Worm (Caenorhabditis elegans): Measurements from ENCODE around the gene Y37H2A.12.

The Y37H2A.12 gene

DNA sequence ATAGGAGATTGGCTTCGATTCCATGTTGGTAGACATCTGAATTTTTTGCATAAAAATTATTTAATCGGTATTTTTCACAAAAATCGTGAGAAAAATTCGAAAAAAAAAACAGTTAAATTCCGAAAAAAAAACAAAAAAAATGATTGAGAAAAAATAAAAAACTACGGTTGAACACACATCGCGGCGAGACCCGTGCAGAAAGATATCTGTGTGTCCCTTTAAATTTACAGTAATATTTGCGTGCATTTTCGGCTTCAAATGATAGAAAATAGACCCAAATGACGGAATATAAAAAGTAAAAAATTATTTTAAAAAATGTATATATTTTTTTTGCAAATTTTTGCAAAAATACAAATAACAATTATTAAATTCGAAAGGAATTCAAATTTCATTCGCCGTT lies 6.8 kb upstream of the Y37H2A.12 start (continued):
- TF ChIP-seq F57A8.1 (GFP tag; optimal IDR thresholded peaks at IDR 0.05) (no peak), ztf-22 (GFP tag; optimal IDR thresholded peaks at IDR 0.05) (no peak), K12H6.12 (tag; optimal IDR thresholded peaks at IDR 0.05) (no peak), chd-7 (tag; optimal IDR thresholded peaks at IDR 0.05) (no peak), sea-2 (GFP tag; IDR thresholded peaks at IDR 0.05) (no peak), let-607 (tag; optimal IDR thresholded peaks at IDR 0.05) (no peak), F52B5.7 (tag; optimal IDR thresholded peaks at IDR 0.05) (no peak), ets-4 (GFP tag; optimal IDR thresholded peaks at IDR 0.05) (no peak), rpc-1 (optimal IDR thresholded peaks at IDR 0.05) (no peak), rpc-1 (tag; optimal IDR thresholded peaks at IDR 0.05) (no peak), F23B12.7 (tag; optimal IDR thresholded peaks at IDR 0.05; ENCODE audit: insufficient read depth) (no peak), ccch-3 (GFP tag; optimal IDR thresholded peaks at IDR 0.05) (no peak), nfya-1 (tag; optimal IDR thresholded peaks at IDR 0.05; ENCODE audit: borderline replicate concordance, insufficient read depth) (no peak), ztf-3 (GFP tag; optimal IDR thresholded peaks at IDR 0.05) (no peak), xnd-1 (tag; optimal IDR thresholded peaks at IDR 0.05) (peak; percentile 87), nhr-27 (tag; optimal IDR thresholded peaks at IDR 0.05) (no peak), fkh-3 (tag; optimal IDR thresholded peaks at IDR 0.05) (no peak), F49E8.2 (tag; optimal IDR thresholded peaks at IDR 0.05; ENCODE audit: insufficient read depth) (no peak), madf-8 (GFP tag; conservative IDR thresholded peaks at IDR 0.05) (peak; percentile 58), T26A5.8 (tag; optimal IDR thresholded peaks at IDR 0.05) (no peak), unc-62 (GFP tag; optimal IDR thresholded peaks at IDR 0.05) (no peak), somi-1 (GFP tag; optimal IDR thresholded peaks at IDR 0.05) (no peak), lin-35 (GFP tag; optimal IDR thresholded peaks at IDR 0.05) (no peak)

DNA sequence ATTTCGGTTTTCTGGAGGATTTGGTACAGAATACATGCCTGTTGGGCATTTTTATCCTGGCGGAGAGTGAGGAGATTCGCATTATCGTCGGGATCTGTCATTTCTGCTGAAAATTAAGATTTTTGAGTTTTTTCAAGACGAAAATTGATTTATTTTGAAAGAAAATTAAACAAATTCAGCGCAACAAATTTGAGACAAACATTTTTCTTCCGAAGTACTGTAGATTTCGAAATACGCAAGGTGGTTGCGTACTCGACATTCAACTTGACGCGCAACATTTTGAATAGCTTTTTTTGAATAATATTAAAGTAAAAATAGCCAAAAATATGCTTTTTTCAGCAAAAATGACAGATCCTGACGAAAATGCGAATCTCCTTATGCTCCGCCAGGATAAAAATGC lies 3.4 kb upstream of the Y37H2A.12 start, which contains the start of gene Y37H2A.7:
Gene Y37H2A.7 (minus strand): TSS at position 101 of the 400 bp plus-strand sequence.
- TF ChIP-seq hmg-1.2 (GFP tag; IDR thresholded peaks at IDR 0.05) (no peak), die-1 (tag; optimal IDR thresholded peaks at IDR 0.05) (no peak), madf-6 (GFP tag; IDR thresholded peaks at IDR 0.05) (peak; percentile 45; the same call in 1 of the 2 replicates), F55B11.4 (tag; optimal IDR thresholded peaks at IDR 0.05; ENCODE audit: borderline replicate concordance, insufficient read depth) (no peak), lsl-1 (GFP tag; optimal IDR thresholded peaks at IDR 0.05) (peak; percentile 83), D2030.7 (GFP tag; IDR thresholded peaks at IDR 0.05) (peak; percentile 36; the same call in 1 of the 2 replicates), F33H1.4 (GFP tag; IDR thresholded peaks at IDR 0.05) (0 out of 2 replicates have a peak, but pooled peaks have one; percentile 13)

- TF ChIP-seq him-1 (tag; optimal IDR thresholded peaks at IDR 0.05) (no peak), F55B11.4 (tag; optimal IDR thresholded peaks at IDR 0.05; ENCODE audit: borderline replicate concordance, insufficient read depth) (no peak), athp-1 (tag; optimal IDR thresholded peaks at IDR 0.05) (no peak), tbx-9 (tag; optimal IDR thresholded peaks at IDR 0.05; ENCODE audit: borderline replicate concordance) (no peak), ama-1 (optimal IDR thresholded peaks at IDR 0.05) (no peak), ama-1 (GFP tag; optimal IDR thresholded peaks at IDR 0.05) (no peak), nfya-1 (tag; optimal IDR thresholded peaks at IDR 0.05; ENCODE audit: borderline replicate concordance, insufficient read depth) (no peak), hlh-12 (tag; optimal IDR thresholded peaks at IDR 0.05) (no peak), aptf-2 (GFP tag; conservative IDR thresholded peaks at IDR 0.05) (no peak), B0035.1 (tag; optimal IDR thresholded peaks at IDR 0.05) (no peak), ceh-100 (GFP tag; IDR thresholded peaks at IDR 0.05) (no peak)
These were observed 2.2 kb upstream of the Y37H2A.12 start, which contains the start of gene Y37H2A.18 for ce11 chrV:18133177-18133576. Y37H2A.18 (minus strand) TSS chrV:18133277.
